Worm (Caenorhabditis elegans) whole organism, L3 larva: Measurements from ENCODE around the gene dnj-14.

Source experiments
- R02D3.7 ChIP-seq: fragments of 150-350 bp; optimal IDR thresholded peaks from 2 replicates; lab custom pipeline; 2014; ENCODE audit warnings: missing biosample characterization, missing genetic modification characterization
- egl-5 ChIP-seq: fragments of 150-350 bp; optimal IDR thresholded peaks from 2 replicates; lab custom pipeline; 2017; ENCODE audit warnings: missing biosample characterization, missing genetic modification reagents, missing genetic modification characterization, inconsistent platforms
- elt-1 ChIP-seq: fragments of 150-350 bp; optimal IDR thresholded peaks from 2 replicates; lab custom pipeline; 2014; ENCODE audit warnings: missing biosample characterization, missing genetic modification characterization
- elt-2 ChIP-seq: sonication (generic microtip); optimal IDR thresholded peaks from 2 replicates; lab custom pipeline; 2016; ENCODE audit warnings: missing genetic modification reagents, mild to moderate bottlenecking, missing genetic modification characterization, missing compliant biosample characterization
- eor-1 ChIP-seq, 2 experiments: fragments of 150-350 bp; optimal IDR thresholded peaks; 2 replicates each; lab custom pipeline; 2014 to 2018; ENCODE audit warnings: missing biosample characterization in 2 of 2, missing genetic modification characterization in 2 of 2
- fkh-10 ChIP-seq: sonication (generic microtip); optimal IDR thresholded peaks from 2 replicates; lab custom pipeline; 2017; ENCODE audit warnings: missing biosample characterization, missing genetic modification reagents, missing genetic modification characterization
- hmg-11 ChIP-seq: sonication (generic microtip); optimal IDR thresholded peaks from 2 replicates; lab custom pipeline; 2016; ENCODE audit warnings: missing genetic modification characterization, missing compliant biosample characterization
- pha-4 ChIP-seq: fragments of 150-350 bp; optimal IDR thresholded peaks from 2 replicates; lab custom pipeline; 2014; ENCODE audit warnings: missing biosample characterization, missing genetic modification reagents, missing genetic modification characterization
- pqm-1 ChIP-seq: fragments of 150-350 bp; optimal IDR thresholded peaks from 2 replicates; lab custom pipeline; 2017; ENCODE audit warnings: missing biosample characterization, missing genetic modification characterization, inconsistent platforms
- unc-39 ChIP-seq: sonication (generic microtip); optimal IDR thresholded peaks from 4 replicates; lab custom pipeline; 2017; ENCODE audit warnings: missing biosample characterization, missing genetic modification characterization

The dnj-14 gene

DNA sequence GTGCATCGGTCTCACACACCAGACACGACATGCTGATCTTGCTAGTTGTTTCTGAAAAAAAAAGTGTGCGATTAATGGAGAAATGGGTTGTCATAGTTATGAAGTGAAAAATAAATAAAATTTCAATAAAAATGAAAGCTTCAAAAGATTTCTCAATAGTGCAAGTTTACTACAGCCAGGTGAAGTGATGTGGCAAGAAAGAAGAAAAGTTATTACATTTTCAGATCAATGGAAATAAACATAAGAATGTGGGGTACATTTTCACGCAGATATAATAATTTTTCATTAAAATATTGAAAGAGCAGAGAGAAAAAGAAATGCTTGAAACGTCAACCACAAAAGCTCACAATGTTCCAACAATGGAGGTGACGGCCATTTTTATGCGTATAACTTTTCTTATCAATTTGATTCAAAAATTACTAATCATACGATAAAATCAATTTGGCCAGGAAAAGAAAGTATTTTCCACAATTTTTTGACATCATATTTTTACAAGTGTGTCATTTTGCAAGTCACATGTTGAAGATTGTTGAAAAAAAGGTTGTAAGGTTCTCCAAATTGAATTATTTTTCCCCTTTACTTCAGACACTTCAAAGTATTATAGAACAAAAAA lies 51.2 kb downstream of the dnj-14 start, which contains the start of gene nhr-45:
TSS of gene nhr-45 (minus strand) at position 51 of the 613 bp plus-strand sequence.
- TF ChIP-seq hmg-11 (tag; lab: Kevin White, UChicago) (no peak), egl-5 (tag; lab: Kevin White, UChicago) (no peak), fkh-10 (GFP tag; lab: Kevin White, UChicago) (peak; percentile 50), elt-2 (peak; percentile 60), R02D3.7 (no peak), pqm-1 (tag; lab: Kevin White, UChicago) (peak; percentile 73), unc-39 (no peak), pha-4 (no peak), elt-1 (tag; lab: Kevin White, UChicago) (no peak), eor-1 (tag; optimal IDR thresholded peaks at IDR 0.05; lab: Kevin White, UChicago) (no peak)
